Worm (Caenorhabditis elegans) whole organism, early embryonic: ENCODE results near the gene Y39G8B.7.

ENCODE experiments used
- B0310.2 ChIP-seq: sonication (generic microtip); optimal IDR thresholded peaks from 2 replicates; lab custom pipeline; 2016; ENCODE audit warnings: mild to moderate bottlenecking, missing genetic modification characterization, missing compliant biosample characterization
- F13C5.2 ChIP-seq: sonication (generic microtip); optimal IDR thresholded peaks from 2 replicates; lab custom pipeline; 2017; ENCODE audit warnings: mild to moderate bottlenecking, missing genetic modification characterization, inconsistent platforms, missing compliant biosample characterization
- aly-1 ChIP-seq: sonication (generic microtip); optimal IDR thresholded peaks from 2 replicates; lab custom pipeline; 2016; ENCODE audit warnings: missing genetic modification characterization, missing compliant biosample characterization
- ama-1 ChIP-seq: fragments of 150-350 bp; optimal IDR thresholded peaks from 2 replicates; lab custom pipeline; 2014
- ceh-13 ChIP-seq: fragments of 200-800 bp; sonication (Bioruptor generic); optimal IDR thresholded peaks from 2 replicates; lab custom pipeline; 2018; ENCODE audit warnings: mild to moderate bottlenecking, missing genetic modification characterization, missing compliant biosample characterization
- ceh-36 ChIP-seq: sonication (generic microtip); optimal IDR thresholded peaks from 2 replicates; lab custom pipeline; 2016; ENCODE audit warnings: missing genetic modification characterization, inconsistent platforms, missing compliant biosample characterization
- ets-7 ChIP-seq: sonication (generic microtip); optimal IDR thresholded peaks from 2 replicates; lab custom pipeline; 2016; ENCODE audit warnings: missing genotype, missing genetic modification characterization, missing compliant biosample characterization
- flt-1 ChIP-seq: fragments of 200-800 bp; sonication (Bioruptor generic); IDR thresholded peaks from 2 replicates; pipeline ENCODE4 v1.3.6; 2022; ENCODE audit warnings: missing genetic modification characterization, missing compliant biosample characterization
- hmbx-1 ChIP-seq: sonication (generic microtip); optimal IDR thresholded peaks from 2 replicates; lab custom pipeline; 2016; ENCODE audit warnings: mild to moderate bottlenecking, missing genetic modification characterization, missing compliant biosample characterization
- hmg-4 ChIP-seq: fragments of 200-800 bp; sonication (Bioruptor generic); optimal IDR thresholded peaks from 2 replicates; lab custom pipeline; 2018; ENCODE audit warnings: mild to moderate bottlenecking, missing genetic modification characterization, missing compliant biosample characterization
- hnd-1 ChIP-seq: sonication (generic microtip); optimal IDR thresholded peaks from 2 replicates; lab custom pipeline; 2016; ENCODE audit warnings: missing genetic modification characterization, missing compliant biosample characterization
- pes-1 ChIP-seq: fragments of 200-800 bp; sonication (Bioruptor generic); IDR thresholded peaks from 2 replicates; pipeline ENCODE4 v1.3.6; 2022; ENCODE audit warnings: missing genetic modification reagents, missing genetic modification characterization, missing compliant biosample characterization
- scrt-1 ChIP-seq: fragments of 200-800 bp; sonication (Bioruptor generic); IDR thresholded peaks from 2 replicates; pipeline ENCODE4 v1.3.6; 2022; ENCODE audit warnings: missing genetic modification characterization, missing compliant biosample characterization
- sea-1 ChIP-seq: fragments of 200-800 bp; sonication (Bioruptor generic); conservative IDR thresholded peaks from 2 replicates; pipeline ENCODE4 v1.3.6; 2022; ENCODE audit warnings: missing genetic modification characterization, missing compliant biosample characterization
- tbx-11 ChIP-seq: fragments of 200-800 bp; sonication (Bioruptor generic); IDR thresholded peaks from 2 replicates; pipeline ENCODE4 v1.3.6; 2022; ENCODE audit warnings: missing genetic modification characterization, missing compliant biosample characterization
- tbx-37 ChIP-seq: fragments of 200-800 bp; sonication (Bioruptor generic); conservative IDR thresholded peaks from 2 replicates; pipeline ENCODE4 v1.3.6; 2022; ENCODE audit warnings: missing genetic modification reagents, missing genetic modification characterization, missing compliant biosample characterization
- tra-4 ChIP-seq: sonication (generic microtip); optimal IDR thresholded peaks from 2 replicates; lab custom pipeline; 2017; ENCODE audit warnings: missing genetic modification characterization, missing compliant biosample characterization

Gene Y39G8B.7

DNA sequence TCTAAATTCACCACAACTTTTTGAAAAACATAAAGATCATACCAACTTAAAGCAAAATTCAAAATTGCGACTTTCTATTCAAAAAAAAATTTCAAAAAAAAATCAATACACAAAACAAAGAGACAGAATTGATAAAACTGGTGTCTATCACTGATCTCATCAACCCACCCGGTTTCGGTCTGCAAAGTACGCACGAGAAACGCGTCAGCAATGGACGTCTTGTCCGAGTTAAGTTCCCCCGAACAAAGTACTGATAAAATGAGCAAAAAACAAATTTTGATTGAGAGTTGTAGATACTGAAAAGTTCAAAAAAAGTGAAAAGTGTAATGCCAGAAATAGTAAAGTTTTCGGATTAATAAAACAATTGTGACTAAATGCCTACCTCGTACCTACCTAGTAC lies 36.5 kb downstream of the Y39G8B.7 start:
- TF ChIP-seq hmg-4 (GFP tag; lab: Kevin White, UChicago) (no peak), hmbx-1 (no peak), tbx-37 (no peak), F13C5.2 (tag; lab: Kevin White, UChicago) (no peak), scrt-1 (GFP tag; lab: Robert Waterston, UW) (no peak), ceh-36 (no peak), ceh-13 (GFP tag; lab: Kevin White, UChicago) (no peak), ama-1 (lab: Kevin White, UChicago) (no peak), flt-1 (no peak), ets-7 (no peak), aly-1 (tag; lab: Kevin White, UChicago) (no peak), tbx-11 (GFP tag; lab: Robert Waterston, UW) (no peak), sea-1 (GFP tag; lab: Robert Waterston, UW) (no peak), hnd-1 (tag; lab: Kevin White, UChicago) (no peak), pes-1 (GFP tag; lab: Robert Waterston, UW) (no peak), tra-4 (no peak), B0310.2 (tag; lab: Kevin White, UChicago) (no peak)

DNA sequence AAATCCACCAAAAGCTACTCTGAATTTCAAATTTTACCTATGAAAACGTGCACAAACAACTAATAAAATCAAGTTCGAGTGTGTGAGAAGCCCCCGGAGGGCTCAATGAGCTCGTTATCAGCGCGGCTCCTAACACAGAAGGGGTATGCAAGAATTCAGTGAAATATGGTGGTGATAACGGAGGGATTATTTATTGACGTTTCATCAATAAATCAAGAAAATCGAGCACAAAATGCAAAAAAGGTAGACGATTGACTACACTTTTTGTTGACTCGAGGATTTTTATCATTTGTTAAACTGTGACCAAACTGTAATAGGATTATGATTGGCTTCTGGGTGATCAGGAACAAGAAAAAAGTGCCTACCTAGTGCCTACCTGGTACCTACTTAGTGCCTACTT lies 37.4 kb downstream of the Y39G8B.7 start, which contains the start of gene zip-3:
Gene zip-3, minus strand, starts transcription at position 21 of the 400 bp plus-strand sequence.
- no peak for TF ChIP-seq flt-1
- TF ChIP-seq F13C5.2 (tag; lab: Kevin White, UChicago), result no peak
- no peak for TF ChIP-seq tra-4
- TF ChIP-seq tbx-37, result no peak
- no peak for TF ChIP-seq aly-1 (tag; lab: Kevin White, UChicago)
- TF ChIP-seq ceh-36, result no peak
- no peak for TF ChIP-seq tbx-11 (GFP tag; lab: Robert Waterston, UW)
- no peak for TF ChIP-seq B0310.2 (tag; lab: Kevin White, UChicago)
- no peak for TF ChIP-seq scrt-1 (GFP tag; lab: Robert Waterston, UW)
- TF ChIP-seq hnd-1 (tag; lab: Kevin White, UChicago), result no peak

DNA sequence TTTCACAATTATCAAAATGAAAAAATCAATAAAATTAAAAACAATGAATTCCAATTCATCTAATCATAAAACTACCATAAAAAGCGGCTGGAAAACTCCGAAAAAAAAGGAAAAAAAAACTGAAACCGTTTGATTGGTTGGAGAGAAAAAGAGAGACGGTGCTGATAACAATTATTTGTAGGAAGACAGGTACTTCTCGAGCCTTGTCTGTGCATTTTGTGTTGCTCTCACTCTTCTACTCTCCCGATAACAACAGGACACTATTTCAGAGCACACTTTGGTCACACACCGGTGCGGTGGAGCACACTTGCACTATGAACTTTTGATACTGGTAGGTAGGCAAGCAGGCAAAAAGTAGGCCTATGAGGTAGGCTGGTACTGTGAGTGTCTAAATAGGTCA lies 38.3 kb downstream of the Y39G8B.7 start:
- TF ChIP-seq aly-1 (tag; lab: Kevin White, UChicago) (no peak), tra-4 (no peak), tbx-37 (no peak), sea-1 (GFP tag; lab: Robert Waterston, UW) (no peak), ceh-13 (GFP tag; lab: Kevin White, UChicago) (no peak), ama-1 (lab: Kevin White, UChicago) (no peak), hmg-4 (GFP tag; lab: Kevin White, UChicago) (no peak), B0310.2 (tag; lab: Kevin White, UChicago) (no peak), tbx-11 (GFP tag; lab: Robert Waterston, UW) (no peak), scrt-1 (GFP tag; lab: Robert Waterston, UW) (no peak), pes-1 (GFP tag; lab: Robert Waterston, UW) (no peak), flt-1 (no peak), F13C5.2 (tag; lab: Kevin White, UChicago) (no peak), hmbx-1 (no peak), ceh-36 (no peak), ets-7 (no peak)

DNA sequence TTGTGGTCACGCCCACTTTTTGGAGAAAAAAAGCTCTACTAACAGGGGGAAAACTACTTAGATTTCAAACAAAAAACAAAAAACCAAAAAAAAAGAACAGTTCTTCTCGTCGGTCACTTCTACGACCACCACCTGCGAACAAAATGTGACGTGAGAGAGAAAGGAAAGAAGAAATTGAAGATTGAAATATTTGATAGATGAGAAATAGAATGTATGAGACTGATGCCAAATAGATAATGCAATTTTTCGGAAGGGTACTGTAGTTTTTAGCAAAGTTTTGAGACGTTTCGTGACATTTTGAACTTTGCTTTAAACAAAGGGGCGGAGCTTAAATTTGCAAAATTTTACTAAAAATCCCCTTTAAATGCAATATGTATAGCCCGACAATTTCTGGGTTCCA lies 39.9 kb downstream of the Y39G8B.7 start:
- TF ChIP-seq sea-1 (GFP tag; lab: Robert Waterston, UW), result no peak
- no peak for TF ChIP-seq scrt-1 (GFP tag; lab: Robert Waterston, UW)
- no peak for TF ChIP-seq flt-1
- TF ChIP-seq aly-1 (tag; lab: Kevin White, UChicago), result no peak
- TF ChIP-seq ama-1 (lab: Kevin White, UChicago), result no peak
- no peak for TF ChIP-seq F13C5.2 (tag; lab: Kevin White, UChicago)

DNA sequence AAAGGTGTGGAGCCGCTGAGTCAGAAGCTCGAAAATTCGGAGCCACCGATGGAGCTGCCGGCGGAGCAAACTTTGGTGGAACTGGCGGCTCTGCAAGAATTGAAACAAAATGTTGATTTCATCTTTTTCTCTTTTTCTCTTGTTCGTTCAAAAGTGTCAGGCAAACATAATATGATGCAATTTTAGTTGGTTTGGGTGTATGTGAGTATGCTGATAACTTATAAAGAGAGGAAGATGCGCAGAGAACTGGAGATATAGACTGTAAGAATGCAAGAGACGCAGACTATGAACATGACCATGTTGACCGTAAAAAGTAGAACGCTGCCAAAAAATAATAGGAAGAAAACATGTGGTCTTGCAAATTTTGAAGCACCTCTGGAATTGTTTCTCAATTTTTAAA lies 40.8 kb downstream of the Y39G8B.7 start:
- no peak for TF ChIP-seq hmbx-1
- TF ChIP-seq hnd-1 (tag; lab: Kevin White, UChicago), result no peak
- no peak for TF ChIP-seq scrt-1 (GFP tag; lab: Robert Waterston, UW)
- no peak for TF ChIP-seq F13C5.2 (tag; lab: Kevin White, UChicago)
- TF ChIP-seq ceh-13 (GFP tag; lab: Kevin White, UChicago), result no peak
- TF ChIP-seq pes-1 (GFP tag; lab: Robert Waterston, UW), result no peak
- TF ChIP-seq ceh-36, result no peak
- TF ChIP-seq aly-1 (tag; lab: Kevin White, UChicago), result no peak
- TF ChIP-seq ets-7, result no peak

DNA sequence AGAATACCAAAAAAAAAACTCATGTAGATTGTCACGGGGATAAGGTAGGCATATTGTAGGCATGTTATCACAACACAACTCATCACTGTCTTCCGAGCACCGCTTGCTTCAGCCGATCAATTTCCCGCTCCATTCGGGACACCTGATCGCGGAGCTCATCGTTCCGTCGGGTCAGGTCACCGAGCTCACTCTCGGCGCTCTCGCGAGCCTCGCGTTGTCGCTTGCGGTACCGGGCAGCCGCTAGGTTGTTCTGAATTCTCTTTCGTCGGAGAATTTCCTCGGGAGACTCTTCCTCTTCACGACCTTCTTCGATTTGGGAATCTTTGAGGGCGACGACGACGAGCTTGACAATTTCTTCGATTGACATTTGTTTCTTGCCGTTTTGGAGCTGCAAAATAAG lies 42.8 kb downstream of the Y39G8B.7 start:
- TF ChIP-seq B0310.2 (tag; lab: Kevin White, UChicago), result no peak
- no peak for TF ChIP-seq flt-1
- TF ChIP-seq tbx-11 (GFP tag; lab: Robert Waterston, UW), result no peak
- TF ChIP-seq ceh-13 (GFP tag; lab: Kevin White, UChicago), result no peak
- TF ChIP-seq hnd-1 (tag; lab: Kevin White, UChicago), result no peak
- no peak for TF ChIP-seq ama-1 (lab: Kevin White, UChicago)
- TF ChIP-seq ceh-36, result no peak
- no peak for TF ChIP-seq aly-1 (tag; lab: Kevin White, UChicago)
- no peak for TF ChIP-seq scrt-1 (GFP tag; lab: Robert Waterston, UW)
- TF ChIP-seq hmbx-1, result no peak
- no peak for TF ChIP-seq hmg-4 (GFP tag; lab: Kevin White, UChicago)
- TF ChIP-seq tbx-37, result no peak
- TF ChIP-seq tra-4, result no peak
- no peak for TF ChIP-seq sea-1 (GFP tag; lab: Robert Waterston, UW)
- TF ChIP-seq pes-1 (GFP tag; lab: Robert Waterston, UW), result no peak
- TF ChIP-seq ets-7, result no peak
- no peak for TF ChIP-seq F13C5.2 (tag; lab: Kevin White, UChicago)

DNA sequence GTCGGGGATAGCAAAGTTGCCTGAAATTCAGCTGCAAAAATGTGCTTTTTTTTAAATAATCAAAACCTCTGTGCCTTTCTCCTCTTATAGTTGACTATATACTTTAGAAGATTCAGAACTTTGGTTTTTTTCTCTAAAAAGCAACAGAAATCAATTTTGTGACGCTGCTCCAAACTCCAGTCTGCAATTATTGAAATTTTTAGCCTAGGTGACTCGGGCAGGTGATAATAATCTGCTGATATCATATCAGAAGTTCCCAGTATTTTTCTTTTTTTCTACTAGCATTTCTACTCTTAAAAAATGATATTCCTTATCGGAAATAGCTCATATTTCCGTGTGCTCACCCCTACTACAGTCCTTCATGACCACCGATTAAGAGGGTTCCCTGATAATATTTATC lies 45.5 kb downstream of the Y39G8B.7 start, which contains the start of gene sre-44:
Gene sre-44, plus strand, starts transcription at position 301 of the 400 bp plus-strand sequence.
- TF ChIP-seq ets-7 (no peak), B0310.2 (tag; lab: Kevin White, UChicago) (no peak), hnd-1 (tag; lab: Kevin White, UChicago) (no peak), scrt-1 (GFP tag; lab: Robert Waterston, UW) (no peak), flt-1 (no peak), aly-1 (tag; lab: Kevin White, UChicago) (no peak), sea-1 (GFP tag; lab: Robert Waterston, UW) (no peak), hmbx-1 (no peak), ceh-13 (GFP tag; lab: Kevin White, UChicago) (no peak), tbx-37 (no peak), pes-1 (GFP tag; lab: Robert Waterston, UW) (no peak), ceh-36 (no peak), tra-4 (no peak), F13C5.2 (tag; lab: Kevin White, UChicago) (no peak), tbx-11 (GFP tag; lab: Robert Waterston, UW) (no peak), ama-1 (lab: Kevin White, UChicago) (no peak), hmg-4 (GFP tag; lab: Kevin White, UChicago) (no peak)
